Worm (Caenorhabditis elegans) whole organism, mixed stage, embryonic: Measurements from ENCODE around the gene EGAP1.5.

Experiments used
- M03D4.4 ChIP-seq: sonication (generic microtip); optimal IDR thresholded peaks from 2 replicates; lab custom pipeline; 2017; ENCODE audit warnings: mild to moderate bottlenecking, missing genetic modification characterization, missing compliant biosample characterization
- bed-3 ChIP-seq: fragments of 200-800 bp; sonication (Bioruptor generic); optimal IDR thresholded peaks from 3 replicates; lab custom pipeline; 2018; ENCODE audit warnings: mild to moderate bottlenecking, missing genetic modification characterization, moderate library complexity, missing compliant biosample characterization
- blmp-1 ChIP-seq: fragments of 150-350 bp; optimal IDR thresholded peaks from 2 replicates; lab custom pipeline; 2014; ENCODE audit warnings: missing biosample characterization, missing genetic modification characterization
- ceh-39 ChIP-seq: fragments of 150-350 bp; optimal IDR thresholded peaks from 2 replicates; lab custom pipeline; 2014; ENCODE audit warnings: missing biosample characterization, missing genetic modification characterization
- ceh-43 ChIP-seq: fragments of 200-800 bp; sonication (Bioruptor generic); optimal IDR thresholded peaks from 2 replicates; lab custom pipeline; 2018; ENCODE audit warnings: mild to moderate bottlenecking, missing genetic modification characterization, moderate library complexity, missing compliant biosample characterization
- ceh-83 ChIP-seq: fragments of 200-800 bp; sonication (Bioruptor generic); optimal IDR thresholded peaks from 2 replicates; lab custom pipeline; 2018; ENCODE audit warnings: mild to moderate bottlenecking, missing genetic modification characterization, missing compliant biosample characterization
- ces-1 ChIP-seq: fragments of 150-350 bp; optimal IDR thresholded peaks from 2 replicates; lab custom pipeline; 2014; ENCODE audit warnings: missing biosample characterization, missing genetic modification reagents, missing genetic modification characterization
- cnd-1 ChIP-seq: fragments of 200-800 bp; sonication (Bioruptor generic); optimal IDR thresholded peaks from 2 replicates; lab custom pipeline; 2018; ENCODE audit warnings: mild to moderate bottlenecking, missing genetic modification characterization, missing compliant biosample characterization
- drap-1 ChIP-seq: fragments of 200-800 bp; sonication (Bioruptor generic); optimal IDR thresholded peaks from 3 replicates; lab custom pipeline; 2018; ENCODE audit warnings: mild to moderate bottlenecking, missing genetic modification characterization, missing compliant biosample characterization
- elt-1 ChIP-seq: sonication (generic microtip); optimal IDR thresholded peaks from 2 replicates; lab custom pipeline; 2017; ENCODE audit warnings: missing genetic modification characterization, mild to moderate bottlenecking, missing compliant biosample characterization, antibody characterized with exemption, moderate library complexity, borderline replicate concordance; ENCODE audit not compliant: insufficient read depth
- elt-3 ChIP-seq: fragments of 150-350 bp; optimal IDR thresholded peaks from 2 replicates; lab custom pipeline; 2014; ENCODE audit warnings: missing biosample characterization, missing genetic modification characterization
- flh-1 ChIP-seq: fragments of 200-800 bp; sonication (Bioruptor generic); optimal IDR thresholded peaks from 2 replicates; lab custom pipeline; 2018; ENCODE audit warnings: mild to moderate bottlenecking, missing genetic modification characterization, moderate library complexity, missing compliant biosample characterization
- hlh-1 ChIP-seq: fragments of 150-350 bp; optimal IDR thresholded peaks from 2 replicates; lab custom pipeline; 2014; ENCODE audit warnings: missing biosample characterization, missing genetic modification reagents, missing genetic modification characterization
- lin-32 ChIP-seq: fragments of 200-800 bp; sonication (Bioruptor generic); optimal IDR thresholded peaks from 2 replicates; lab custom pipeline; 2018; ENCODE audit warnings: mild to moderate bottlenecking, missing genetic modification characterization, missing compliant biosample characterization
- lsy-2 ChIP-seq: fragments of 150-350 bp; optimal IDR thresholded peaks from 2 replicates; lab custom pipeline; 2014; ENCODE audit warnings: missing biosample characterization, missing genetic modification characterization
- mab-5 ChIP-seq: fragments of 150-350 bp; optimal IDR thresholded peaks from 2 replicates; lab custom pipeline; 2014; ENCODE audit warnings: missing biosample characterization, missing genetic modification characterization
- mep-1 ChIP-seq: fragments of 150-350 bp; optimal IDR thresholded peaks from 2 replicates; lab custom pipeline; 2017; ENCODE audit warnings: missing biosample characterization, missing genetic modification reagents, missing genetic modification characterization, inconsistent platforms
- mls-2 ChIP-seq: sonication (generic microtip); optimal IDR thresholded peaks from 2 replicates; lab custom pipeline; 2016; ENCODE audit warnings: mild to moderate bottlenecking, missing genetic modification characterization, moderate library complexity, missing compliant biosample characterization
- nhr-12 ChIP-seq: fragments of 150-350 bp; optimal IDR thresholded peaks from 2 replicates; lab custom pipeline; 2014; ENCODE audit warnings: missing biosample characterization, missing genetic modification characterization
- nhr-2 ChIP-seq: fragments of 150-350 bp; optimal IDR thresholded peaks from 2 replicates; lab custom pipeline; 2014; ENCODE audit warnings: missing biosample characterization, missing genetic modification characterization
- nhr-237 ChIP-seq: fragments of 150-350 bp; optimal IDR thresholded peaks from 2 replicates; lab custom pipeline; 2014; ENCODE audit warnings: missing biosample characterization, missing genetic modification characterization
- nhr-28 ChIP-seq: fragments of 150-350 bp; optimal IDR thresholded peaks from 2 replicates; lab custom pipeline; 2014; ENCODE audit warnings: missing biosample characterization, missing genetic modification characterization
- nhr-76 ChIP-seq: sonication (generic microtip); optimal IDR thresholded peaks from 2 replicates; lab custom pipeline; 2017; ENCODE audit warnings: missing biosample characterization, missing genetic modification characterization
- pha-4 ChIP-seq: fragments of 150-350 bp; optimal IDR thresholded peaks from 2 replicates; lab custom pipeline; 2018; ENCODE audit warnings: missing biosample characterization, missing genetic modification reagents, missing genetic modification characterization
- sem-2 ChIP-seq: fragments of 200-800 bp; sonication (Bioruptor generic); optimal IDR thresholded peaks from 2 replicates; lab custom pipeline; 2018; ENCODE audit warnings: mild to moderate bottlenecking, missing genetic modification characterization, missing compliant biosample characterization
- snpc-4 ChIP-seq: fragments of 150-350 bp; optimal IDR thresholded peaks from 2 replicates; lab custom pipeline; 2014; ENCODE audit warnings: missing biosample characterization, missing genetic modification characterization
- tbx-8 ChIP-seq: fragments of 200-800 bp; sonication (Bioruptor generic); optimal IDR thresholded peaks from 2 replicates; lab custom pipeline; 2018; ENCODE audit warnings: mild to moderate bottlenecking, missing genetic modification characterization, moderate library complexity, missing compliant biosample characterization
- unc-120 ChIP-seq: sonication (generic microtip); optimal IDR thresholded peaks from 2 replicates; lab custom pipeline; 2017; ENCODE audit warnings: missing genetic modification characterization, missing compliant biosample characterization; ENCODE audit not compliant: poor library complexity, severe bottlenecking
- unc-39 ChIP-seq: fragments of 150-350 bp; optimal IDR thresholded peaks from 2 replicates; lab custom pipeline; 2014; ENCODE audit warnings: missing biosample characterization, missing genetic modification characterization
- unc-62 ChIP-seq: fragments of 150-350 bp; optimal IDR thresholded peaks from 2 replicates; lab custom pipeline; 2014; ENCODE audit warnings: missing biosample characterization, missing genetic modification reagents, missing genetic modification characterization
- zip-8 ChIP-seq: fragments of 150-350 bp; optimal IDR thresholded peaks from 2 replicates; lab custom pipeline; 2014; ENCODE audit warnings: missing biosample characterization, missing genetic modification characterization

Gene EGAP1.5

ce11 chrIII:5914717-5915116 is 16.8 kb upstream of the EGAP1.5 start:
- no peak for TF ChIP-seq ceh-43 (GFP tag; lab: Kevin White, UChicago)
- no peak for TF ChIP-seq lin-32 (GFP tag; lab: Kevin White, UChicago)
- TF ChIP-seq unc-39 (tag; lab: Kevin White, UChicago): no peak
- TF ChIP-seq snpc-4 (tag; lab: Kevin White, UChicago): no peak

- no peak for TF ChIP-seq unc-62 (GFP tag; lab: Kevin White, UChicago)
- TF ChIP-seq elt-3 (tag; lab: Kevin White, UChicago): no peak
- no peak for TF ChIP-seq mls-2 (tag; lab: Kevin White, UChicago)
- TF ChIP-seq nhr-12: no peak
- no peak for TF ChIP-seq nhr-76 (tag; lab: Kevin White, UChicago)
- no peak for TF ChIP-seq mab-5 (tag; lab: Kevin White, UChicago)
- no peak for TF ChIP-seq drap-1 (GFP tag; lab: Kevin White, UChicago)
- no peak for TF ChIP-seq nhr-2 (tag; lab: Kevin White, UChicago)
- no peak for TF ChIP-seq flh-1
- TF ChIP-seq elt-1: no peak
- TF ChIP-seq unc-120: no peak
- TF ChIP-seq hlh-1 (tag; lab: Kevin White, UChicago): no peak
- TF ChIP-seq bed-3: no peak
- no peak for TF ChIP-seq mep-1
- TF ChIP-seq M03D4.4 (tag; lab: Kevin White, UChicago): no peak
- TF ChIP-seq sem-2: no peak
- TF ChIP-seq lin-32 (GFP tag; lab: Kevin White, UChicago): no peak
- TF ChIP-seq, all 35 proteins: peak for 0
Measured at ce11 chrIII:5915926-5916325, 15.6 kb upstream of the EGAP1.5 start.

- TF ChIP-seq ceh-83 (no peak), nhr-237 (tag; lab: Kevin White, UChicago) (no peak), nhr-12 (no peak)
Measured at ce11 chrIII:5917365-5917958, 14.1 kb upstream of the EGAP1.5 start.

DNA sequence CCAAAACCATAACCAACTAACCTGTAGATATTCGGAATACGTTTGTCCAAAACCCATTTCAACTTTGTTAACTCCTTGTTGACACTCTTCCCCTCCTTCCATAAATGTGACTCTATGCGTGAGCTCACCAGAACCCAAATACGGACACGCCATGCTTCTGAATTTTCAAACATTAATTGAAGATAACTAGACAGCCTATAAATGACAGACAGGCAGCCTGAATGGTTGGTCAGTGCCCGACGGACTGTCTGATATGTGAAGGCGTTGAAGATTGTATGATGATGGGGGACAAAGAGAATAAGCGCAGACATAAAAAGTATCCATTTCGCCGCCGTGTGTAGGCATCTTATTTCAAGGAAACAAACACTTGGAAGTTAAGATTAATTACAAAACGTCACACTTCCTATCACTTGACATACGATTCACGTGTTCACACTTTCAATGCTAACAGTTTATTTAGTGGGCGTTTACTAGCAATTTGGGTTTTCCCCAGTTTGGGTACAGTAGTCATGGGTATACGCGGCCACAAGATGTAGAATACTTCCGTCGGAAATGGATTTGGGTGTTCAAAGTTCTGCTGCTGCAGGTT is 11.6 kb upstream of the EGAP1.5 start, which contains the start of the genes tdo-2 and C28H8.2:
tdo-2 (minus strand) TSS at position 157 of the 589 bp plus-strand sequence.
C28H8.2 (plus strand) TSS at position 524 of the 589 bp plus-strand sequence.
- TF ChIP-seq ces-1 (GFP tag; lab: Kevin White, UChicago) (no peak), M03D4.4 (tag; lab: Kevin White, UChicago) (no peak), unc-120 (no peak), nhr-76 (tag; lab: Kevin White, UChicago) (no peak), nhr-2 (tag; lab: Kevin White, UChicago) (no peak), ceh-43 (GFP tag; lab: Kevin White, UChicago) (no peak), elt-3 (tag; lab: Kevin White, UChicago) (no peak), sem-2 (no peak), nhr-28 (tag; lab: Kevin White, UChicago) (no peak), mep-1 (no peak), tbx-8 (GFP tag; lab: Kevin White, UChicago) (no peak), lsy-2 (tag; lab: Kevin White, UChicago) (no peak), ceh-83 (no peak), snpc-4 (tag; lab: Kevin White, UChicago) (no peak), pha-4 (no peak)

ce11 chrIII:5921067-5921678 is 10.3 kb upstream of the EGAP1.5 start:
- TF ChIP-seq M03D4.4 (tag; lab: Kevin White, UChicago) (no peak), mep-1 (no peak), hlh-1 (tag; lab: Kevin White, UChicago) (no peak), cnd-1 (tag; lab: Kevin White, UChicago) (no peak), blmp-1 (tag; lab: Kevin White, UChicago) (no peak), lin-32 (GFP tag; lab: Kevin White, UChicago) (no peak), zip-8 (tag; lab: Kevin White, UChicago) (no peak), ceh-39 (tag; lab: Kevin White, UChicago) (no peak), tbx-8 (GFP tag; lab: Kevin White, UChicago) (no peak), ces-1 (GFP tag; lab: Kevin White, UChicago) (no peak), unc-62 (GFP tag; lab: Kevin White, UChicago) (no peak)
